Worm (Caenorhabditis elegans): ENCODE measurements around the gene B0034.2.

DNA sequence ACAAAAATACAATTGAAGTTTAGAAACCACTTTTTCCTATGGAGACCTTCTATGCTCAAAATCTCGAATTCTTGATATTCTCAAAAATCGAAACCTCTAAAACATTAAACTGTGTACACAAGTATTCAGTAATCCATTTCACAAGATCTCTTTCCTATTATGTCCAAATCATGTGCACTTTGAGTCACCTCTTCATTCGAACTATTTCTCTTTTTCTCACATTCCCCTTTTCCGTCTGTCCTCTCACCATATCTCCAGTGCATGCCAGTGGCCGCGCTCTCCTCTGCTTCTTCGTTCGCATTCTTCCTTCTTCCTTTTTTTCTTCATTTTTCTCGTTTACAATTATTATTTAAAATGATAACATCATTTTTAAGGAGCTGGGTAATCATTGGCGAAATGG is 1.6 kb downstream of the B0034.2 start, which contains the start of gene F28B12.1:
- TF ChIP-seq him-1 (tag; optimal IDR thresholded peaks at IDR 0.05) (peak; percentile 16), W03F9.2 (tag; optimal IDR thresholded peaks at IDR 0.05) (no peak), dao-5 (tag; optimal IDR thresholded peaks at IDR 0.05) (no peak)

Measured in whole organism, L4/young adult.